Worm (Caenorhabditis elegans): Measurements from ENCODE around the gene F53E10.5.

F53E10.5 gene

DNA sequence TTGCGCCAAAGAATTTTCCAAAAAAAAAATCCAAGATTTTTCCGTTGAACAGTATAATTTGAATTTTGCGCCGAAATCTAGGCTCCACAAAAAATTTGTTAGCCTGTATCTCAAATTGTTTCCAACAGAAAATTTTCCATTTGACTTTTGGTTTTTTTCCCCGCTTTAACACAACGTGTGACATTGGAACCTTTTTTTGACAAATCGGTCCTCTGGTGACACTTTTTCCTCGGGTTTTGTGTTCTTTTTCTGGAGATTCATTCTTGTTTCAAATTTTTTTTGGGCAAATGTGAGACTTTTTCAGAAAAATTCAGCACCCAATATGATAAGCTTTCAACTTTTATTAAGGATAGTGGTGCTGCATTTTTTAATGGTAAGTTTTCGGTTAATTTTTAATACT is 9.6 kb upstream of the F53E10.5 start, which contains the start of gene acr-17:
TSS of gene acr-17 (plus strand) at position 301 of the 400 bp plus-strand sequence.
- no peak for TF ChIP-seq akir-1 (GFP tag; optimal IDR thresholded peaks at IDR 0.05)
- no peak for TF ChIP-seq B0019.2 (GFP tag; conservative IDR thresholded peaks at IDR 0.05)
- TF ChIP-seq F37B4.10 (GFP tag; IDR thresholded peaks at IDR 0.05) = no peak
- TF ChIP-seq pha-4 (tag; optimal IDR thresholded peaks at IDR 0.05) = no peak
- TF ChIP-seq lsy-27 (tag; optimal IDR thresholded peaks at IDR 0.05; ENCODE audit: borderline replicate concordance, insufficient read depth) = no peak
- TF ChIP-seq ztf-18 (tag; optimal IDR thresholded peaks at IDR 0.05) = no peak
- TF ChIP-seq madf-8 (GFP tag; conservative IDR thresholded peaks at IDR 0.05) = no peak
- TF ChIP-seq ZK185.1 (tag; optimal IDR thresholded peaks at IDR 0.05; ENCODE audit: poor library complexity, severe bottlenecking) = no peak

- peak; percentile 62 for TF ChIP-seq madf-6 (GFP tag; IDR thresholded peaks at IDR 0.05)
- no peak for TF ChIP-seq dpff-1 (tag; optimal IDR thresholded peaks at IDR 0.05)
- no peak for TF ChIP-seq Y53G8AR.9 (GFP tag; conservative IDR thresholded peaks at IDR 0.05)
- no peak for TF ChIP-seq unc-62 (GFP tag; optimal IDR thresholded peaks at IDR 0.05)
- TF ChIP-seq ccch-3 (GFP tag; optimal IDR thresholded peaks at IDR 0.05) = no peak
- no peak for TF ChIP-seq lag-1 (GFP tag; IDR thresholded peaks at IDR 0.05)
- peak; percentile 37 for TF ChIP-seq unc-130 (GFP tag; optimal IDR thresholded peaks at IDR 0.05)
- TF ChIP-seq hmg-1.2 (GFP tag; IDR thresholded peaks at IDR 0.05) = no peak
- peak; percentile 2 for TF ChIP-seq F23B12.7 (tag; optimal IDR thresholded peaks at IDR 0.05; ENCODE audit: insufficient read depth)
- TF ChIP-seq F33H1.4 (GFP tag; IDR thresholded peaks at IDR 0.05) = peak; percentile 38
- TF ChIP-seq snpc-4 (GFP tag; optimal IDR thresholded peaks at IDR 0.05) = no peak
- no peak for TF ChIP-seq snpc-4 (tag; optimal IDR thresholded peaks at IDR 0.05)
- no peak for TF ChIP-seq ceh-91 (GFP tag; IDR thresholded peaks at IDR 0.05)
- peak; percentile 86 for TF ChIP-seq lin-54 (GFP tag; optimal IDR thresholded peaks at IDR 0.05)
- TF ChIP-seq lsl-1 (GFP tag; optimal IDR thresholded peaks at IDR 0.05) = peak; percentile 30
- peak; percentile 71 for TF ChIP-seq mcd-1 (GFP tag; IDR thresholded peaks at IDR 0.05)
- peak in 1 of 3 experiments; percentile 65 for TF ChIP-seq lin-35 (GFP tag; optimal IDR thresholded peaks at IDR 0.05)
- no peak for TF ChIP-seq B0336.3 (GFP tag; IDR thresholded peaks at IDR 0.05)
- no peak for TF ChIP-seq C06A6.2 (GFP tag; conservative IDR thresholded peaks at IDR 0.05)
- peak; percentile 55; the same call in 1 of the 2 replicates for TF ChIP-seq dox-1 (GFP tag; IDR thresholded peaks at IDR 0.05)
- TF ChIP-seq F57A8.1 (GFP tag; optimal IDR thresholded peaks at IDR 0.05) = no peak
- TF ChIP-seq dpl-1 (GFP tag; optimal IDR thresholded peaks at IDR 0.05) = peak; percentile 69
- TF ChIP-seq nfyb-1 (GFP tag; IDR thresholded peaks at IDR 0.05) = no peak
- TF ChIP-seq nhr-80 (tag; optimal IDR thresholded peaks at IDR 0.05) = no peak
- no peak for TF ChIP-seq aptf-3 (GFP tag; IDR thresholded peaks at IDR 0.05)
- no peak for TF ChIP-seq ztf-18 (tag; optimal IDR thresholded peaks at IDR 0.05)
- TF ChIP-seq F57C9.4 (tag; optimal IDR thresholded peaks at IDR 0.05) = no peak
- TF ChIP-seq akir-1 (GFP tag; optimal IDR thresholded peaks at IDR 0.05) = no peak
- no peak for TF ChIP-seq egl-18 (GFP tag; IDR thresholded peaks at IDR 0.05)
- TF ChIP-seq B0019.2 (GFP tag; conservative IDR thresholded peaks at IDR 0.05) = no peak
- no peak for TF ChIP-seq T07F8.4 (tag; optimal IDR thresholded peaks at IDR 0.05)
- TF ChIP-seq ama-1 (optimal IDR thresholded peaks at IDR 0.05) = no peak
- TF ChIP-seq ama-1 (GFP tag; optimal IDR thresholded peaks at IDR 0.05) = no peak
- peak; percentile 34; the same call in 1 of the 2 replicates for TF ChIP-seq rcor-1 (GFP tag; IDR thresholded peaks at IDR 0.05)
- peak; percentile 62 for TF ChIP-seq ceh-27 (GFP tag; optimal IDR thresholded peaks at IDR 0.05)
- 0 out of 2 replicates have a peak, but pooled peaks have one; percentile 24 for TF ChIP-seq lir-1 (GFP tag; conservative IDR thresholded peaks at IDR 0.05)
- peak; percentile 58 for TF ChIP-seq efl-1 (GFP tag; optimal IDR thresholded peaks at IDR 0.05)
- no peak for TF ChIP-seq ztf-25 (GFP tag; IDR thresholded peaks at IDR 0.05)
- no peak for TF ChIP-seq Y67H2A.10 (GFP tag; conservative IDR thresholded peaks at IDR 0.05)
- TF ChIP-seq bed-2 (GFP tag; IDR thresholded peaks at IDR 0.05) = no peak
- no peak for TF ChIP-seq ztf-26 (tag; optimal IDR thresholded peaks at IDR 0.05)
- TF ChIP-seq D2030.7 (GFP tag; IDR thresholded peaks at IDR 0.05) = 0 out of 2 replicates have a peak, but pooled peaks have one; percentile 23
- TF ChIP-seq F52B5.7 (tag; optimal IDR thresholded peaks at IDR 0.05) = no peak
Observed at ce11 chrV:2603056-2603455, 4.3 kb upstream of the F53E10.5 start, which contains the start of gene F53E10.6. Gene F53E10.6 (minus strand): TSS chrV:2603063.
